Fruit fly (Drosophila melanogaster): ENCODE measurements around the gene COX7AL.

Gene COX7AL

DNA sequence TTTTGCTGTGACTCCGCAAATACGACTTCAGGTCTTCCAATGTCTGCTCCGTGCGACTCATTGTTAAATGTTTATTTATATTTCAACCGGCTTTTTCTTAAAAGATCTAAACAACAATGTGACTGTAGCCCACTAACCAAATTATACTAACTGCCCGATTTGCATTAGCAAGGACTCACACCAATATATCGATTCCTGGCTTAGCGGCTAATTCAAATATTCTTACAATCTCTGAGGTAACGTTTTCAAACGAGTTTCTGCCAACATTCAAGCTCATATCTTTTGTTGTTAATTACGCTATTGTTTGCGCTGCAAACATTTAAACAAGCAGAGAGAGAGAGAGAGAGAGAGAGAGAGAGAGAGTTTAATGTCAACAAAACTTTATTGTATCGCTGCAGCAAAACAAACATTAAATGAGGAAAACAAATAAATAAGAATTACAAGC lies 34.9 kb upstream of the COX7AL start, which contains the start of gene tex:
tex (minus strand) TSS at position 131 of the 445 bp plus-strand sequence.
- no peak for TF ChIP-seq CG34406 (GFP tag; optimal IDR thresholded peaks at IDR 0.05)
- peak; percentile 72 for TF ChIP-seq fkh (GFP tag; optimal IDR thresholded peaks at IDR 0.05)
- TF ChIP-seq Eip78C (GFP tag) = peak; percentile 34

DNA sequence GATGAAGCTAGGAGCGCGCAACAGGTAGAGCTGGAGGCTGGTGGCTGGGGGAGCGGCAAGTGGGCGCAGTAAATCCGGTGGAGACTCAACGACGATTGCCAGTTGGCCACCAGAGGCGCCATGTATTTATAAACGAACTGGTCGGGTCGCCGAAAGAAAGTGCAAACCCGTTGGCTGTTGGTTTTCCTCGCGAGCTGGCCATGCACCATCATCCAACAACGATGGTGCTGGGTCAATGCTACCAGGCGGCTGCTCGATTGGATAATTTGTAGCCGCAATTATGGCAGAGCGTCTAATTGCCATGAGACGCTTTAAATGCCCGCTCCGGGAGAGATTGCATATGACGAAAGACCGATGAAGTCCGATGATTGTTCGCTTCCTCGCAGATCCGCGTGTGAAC lies 32.8 kb upstream of the COX7AL start, which contains the start of gene CG11693:
CG11693 (minus strand) TSS at position 101 of the 400 bp plus-strand sequence.
- TF ChIP-seq net (GFP tag; optimal IDR thresholded peaks at IDR 0.05) (no peak), dac (GFP tag; optimal IDR thresholded peaks at IDR 0.05) (no peak), Ets21C (GFP tag; optimal IDR thresholded peaks at IDR 0.05) (no peak), Met (GFP tag; optimal IDR thresholded peaks at IDR 0.05) (no peak), CG10631 (GFP tag; optimal IDR thresholded peaks at IDR 0.05) (no peak), CG8319 (GFP tag; optimal IDR thresholded peaks at IDR 0.05) (no peak), cyc (GFP tag; optimal IDR thresholded peaks at IDR 0.05) (no peak), Smox (GFP tag; optimal IDR thresholded peaks at IDR 0.05) (no peak), svp (GFP tag) (no peak), CG10669 (GFP tag; optimal IDR thresholded peaks at IDR 0.05) (no peak), Eip93F (GFP tag; optimal IDR thresholded peaks at IDR 0.05) (no peak), CG11902 (GFP tag; optimal IDR thresholded peaks at IDR 0.05) (no peak), dsx (GFP tag; optimal IDR thresholded peaks at IDR 0.05; ENCODE audit: poor library complexity, severe bottlenecking) (no peak), OdsH (GFP tag; optimal IDR thresholded peaks at IDR 0.05) (no peak), pdm3 (GFP tag; optimal IDR thresholded peaks at IDR 0.05) (no peak), CG32006 (GFP tag; optimal IDR thresholded peaks at IDR 0.05) (no peak), Sox14 (GFP tag; optimal IDR thresholded peaks at IDR 0.05) (no peak), CG6276 (GFP tag; optimal IDR thresholded peaks at IDR 0.05) (no peak), CG8119 (GFP tag; IDR thresholded peaks at IDR 0.05) (no peak)

- no peak for TF ChIP-seq fkh (GFP tag; optimal IDR thresholded peaks at IDR 0.05)
- TF ChIP-seq vri (GFP tag; optimal IDR thresholded peaks at IDR 0.05) = no peak
- TF ChIP-seq CG6808 (GFP tag; optimal IDR thresholded peaks at IDR 0.05) = no peak
- no peak for TF ChIP-seq fd85E (GFP tag; optimal IDR thresholded peaks at IDR 0.05)
- no peak for TF ChIP-seq Ets21C (GFP tag; optimal IDR thresholded peaks at IDR 0.05)
- TF ChIP-seq Blimp-1 (GFP tag; optimal IDR thresholded peaks at IDR 0.05) = no peak
- no peak for TF ChIP-seq Lpt (GFP tag; optimal IDR thresholded peaks at IDR 0.05)
- no peak for TF ChIP-seq Hr39 (GFP tag; optimal IDR thresholded peaks at IDR 0.05)
- TF ChIP-seq CG11902 (GFP tag; optimal IDR thresholded peaks at IDR 0.05) = no peak
- TF ChIP-seq CG7368 (GFP tag; optimal IDR thresholded peaks at IDR 0.05) = no peak
- TF ChIP-seq CG11762 (GFP tag; optimal IDR thresholded peaks at IDR 0.05; ENCODE audit: insufficient read depth) = no peak
Observed at dm6 chr3R:8312037-8312436, 31.4 kb upstream of the COX7AL start, which contains the start of the genes CG11694 and CG11698. Gene CG11694 (minus strand): TSS chr3R:8312137. Gene CG11698 (plus strand): TSS chr3R:8312188.

DNA sequence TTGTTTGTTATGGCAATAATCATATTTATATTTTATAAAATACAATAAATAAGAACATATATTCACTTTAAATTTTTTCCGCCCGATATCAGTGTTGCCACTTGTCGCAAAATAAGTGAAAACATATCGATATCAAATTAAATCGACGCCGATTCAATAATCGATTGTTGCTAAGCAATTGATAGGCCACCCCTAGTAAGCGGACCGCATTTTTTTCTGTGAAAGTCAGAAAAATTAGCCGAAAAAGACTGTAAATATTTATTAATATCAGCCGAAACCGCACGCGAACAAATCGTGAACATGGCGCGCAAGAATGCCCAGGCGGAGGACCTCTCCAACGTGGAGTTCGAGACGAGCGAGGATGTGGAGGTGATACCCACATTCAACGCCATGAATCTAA lies 30.4 kb upstream of the COX7AL start, which contains the start of gene CG7483:
CG7483 (plus strand) TSS at position 171 of the 400 bp plus-strand sequence.
- TF ChIP-seq Eip78C (GFP tag) = peak; percentile 52
- no peak for TF ChIP-seq Ets21C (GFP tag; optimal IDR thresholded peaks at IDR 0.05)
- no peak for TF ChIP-seq svp (GFP tag)
- TF ChIP-seq Ets96B (tag; optimal IDR thresholded peaks at IDR 0.05) = no peak

DNA sequence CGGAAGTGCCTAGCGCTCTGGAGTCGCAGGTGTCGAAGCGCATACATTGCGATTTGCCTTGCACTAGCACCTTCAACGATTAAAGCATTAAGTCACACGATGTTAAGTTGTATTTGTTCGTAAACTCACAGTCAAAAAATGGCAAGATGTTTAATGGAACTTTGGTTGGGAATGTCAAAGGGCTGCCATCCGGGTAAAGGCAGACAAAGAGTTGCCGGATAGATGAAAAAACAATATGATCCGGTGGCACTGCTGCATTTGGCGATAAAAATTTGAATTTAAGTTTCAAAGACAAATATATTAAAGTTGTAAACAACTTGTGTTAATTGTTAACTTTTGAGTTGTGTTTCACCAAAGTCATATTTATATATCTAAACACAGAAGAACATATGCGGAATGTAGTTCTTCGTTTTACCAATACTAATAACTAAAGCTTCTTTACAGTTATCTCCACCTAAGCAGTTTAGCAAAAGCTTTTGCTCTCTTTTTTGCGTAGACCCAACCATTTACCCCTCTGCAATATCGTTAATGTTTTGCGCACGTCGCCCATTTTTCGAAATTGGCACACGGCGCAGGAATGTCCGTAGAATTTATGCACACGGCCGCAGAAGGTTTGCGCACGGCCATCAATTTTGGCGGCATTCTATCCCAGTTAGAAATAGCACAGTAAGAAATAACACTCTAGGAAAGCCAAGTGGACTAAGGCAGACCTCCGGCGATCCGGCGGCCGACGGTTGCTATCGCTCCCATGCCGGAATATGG lies 26.9 kb upstream of the COX7AL start, which contains the start of gene Coq2:
Coq2 (minus strand) TSS at position 200 of the 762 bp plus-strand sequence.
- peak; percentile 11 for TF ChIP-seq esn (GFP tag; optimal IDR thresholded peaks at IDR 0.05)
- TF ChIP-seq CG8119 (GFP tag; IDR thresholded peaks at IDR 0.05) = no peak
- TF ChIP-seq CG6163 (GFP tag; IDR thresholded peaks at IDR 0.05) = peak; percentile 30; the same call in 1 of the 3 replicates
- TF ChIP-seq Gug (GFP tag; IDR thresholded peaks at IDR 0.05) = no peak
- TF ChIP-seq Sox102F (GFP tag; optimal IDR thresholded peaks at IDR 0.05) = no peak
